Worm (Caenorhabditis elegans): ENCODE measurements around the gene F21D5.6.

The F21D5.6 gene

DNA sequence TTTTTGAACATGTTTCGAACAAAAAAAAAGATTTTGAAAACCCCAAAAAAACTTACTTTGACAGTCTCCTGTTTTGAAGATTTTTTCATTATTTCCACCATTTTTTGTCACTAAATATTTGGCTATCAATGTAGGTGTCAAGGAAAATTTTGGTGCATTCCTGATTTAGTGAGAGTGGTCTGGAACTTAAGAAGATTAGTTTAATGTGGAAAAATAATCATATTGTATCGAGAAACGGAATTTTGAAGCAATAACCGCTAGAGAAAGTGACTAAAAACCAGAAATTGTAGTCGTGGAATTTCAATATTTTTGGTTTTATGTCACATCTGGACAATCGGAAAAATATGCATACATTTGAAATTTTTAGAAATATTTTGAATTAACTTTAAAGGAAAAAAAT is 20.7 kb upstream of the F21D5.6 start, which contains the start of the genes F20C5.11 and klp-11:
TSS of gene F20C5.11 (minus strand) at position 101 of the 400 bp plus-strand sequence.
TSS of gene klp-11 (minus strand) at position 171 of the 400 bp plus-strand sequence.
- TF ChIP-seq irx-1 (tag; optimal IDR thresholded peaks at IDR 0.05), result no peak

DNA sequence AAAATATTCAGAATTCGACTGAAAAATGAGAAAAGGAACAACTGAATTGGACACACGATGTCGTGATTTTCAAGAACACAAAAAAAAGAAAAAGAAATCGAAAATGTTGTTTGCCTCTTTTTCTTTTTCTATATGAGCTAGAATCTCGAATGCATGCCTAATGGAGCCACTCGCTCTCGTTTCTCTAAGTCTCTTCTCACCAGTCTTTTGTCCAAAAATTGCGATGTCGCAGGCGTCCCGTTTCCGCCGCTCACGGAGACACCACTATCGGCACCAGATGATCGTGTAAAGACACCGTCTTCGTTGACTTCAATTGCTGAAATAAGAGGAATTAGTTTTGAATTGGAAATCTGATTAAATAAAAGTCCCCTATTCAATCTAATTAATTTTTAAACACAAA is 17.4 kb upstream of the F21D5.6 start:
- TF ChIP-seq nhr-71 (tag; optimal IDR thresholded peaks at IDR 0.05), result peak; percentile 56
- TF ChIP-seq mep-1 (tag; optimal IDR thresholded peaks at IDR 0.05), result peak; percentile 5
- TF ChIP-seq unc-86 (tag; optimal IDR thresholded peaks at IDR 0.05), result peak; percentile 47
- no peak for TF ChIP-seq C16A3.4 (tag; optimal IDR thresholded peaks at IDR 0.05)
- TF ChIP-seq elt-3 (tag; optimal IDR thresholded peaks at IDR 0.05), result no peak
- no peak for TF ChIP-seq sptf-1 (tag; optimal IDR thresholded peaks at IDR 0.05)
- TF ChIP-seq isw-1 (GFP tag; IDR thresholded peaks at IDR 0.05), result peak; percentile 31; the same call in 1 of the 2 replicates
- no peak for TF ChIP-seq elt-2 (tag; optimal IDR thresholded peaks at IDR 0.05)
- no peak for TF ChIP-seq ceh-88 (GFP tag; IDR thresholded peaks at IDR 0.05)
- no peak for TF ChIP-seq unc-130 (tag; optimal IDR thresholded peaks at IDR 0.05)
- no peak for TF ChIP-seq ceh-90 (tag; optimal IDR thresholded peaks at IDR 0.05)
- no peak for TF ChIP-seq unc-62 (GFP tag; optimal IDR thresholded peaks at IDR 0.05)
- no peak for TF ChIP-seq zip-4 (GFP tag; optimal IDR thresholded peaks at IDR 0.05)
- no peak for TF ChIP-seq pag-3 (tag; optimal IDR thresholded peaks at IDR 0.05; ENCODE audit: borderline replicate concordance, insufficient read depth)
- TF ChIP-seq ztf-11 (tag; optimal IDR thresholded peaks at IDR 0.05), result no peak
- no peak for TF ChIP-seq lir-3 (tag; optimal IDR thresholded peaks at IDR 0.05; ENCODE audit: poor library complexity)
- TF ChIP-seq tlp-1 (tag; optimal IDR thresholded peaks at IDR 0.05), result no peak
- no peak for TF ChIP-seq Y116A8C.19 (tag; optimal IDR thresholded peaks at IDR 0.05; ENCODE audit: borderline replicate concordance)
- peak in 1 of 2 experiments; percentile 43 for TF ChIP-seq lin-35 (GFP tag; optimal IDR thresholded peaks at IDR 0.05)
- TF ChIP-seq lin-13 (GFP tag; optimal IDR thresholded peaks at IDR 0.05), result no peak
- TF ChIP-seq sox-4 (tag; optimal IDR thresholded peaks at IDR 0.05), result no peak
- TF ChIP-seq snpc-4 (tag; optimal IDR thresholded peaks at IDR 0.05), result no peak
- TF ChIP-seq hlh-4 (tag; optimal IDR thresholded peaks at IDR 0.05), result no peak
- TF ChIP-seq grh-1 (GFP tag; IDR thresholded peaks at IDR 0.05), result no peak
- TF ChIP-seq fkh-4 (tag; optimal IDR thresholded peaks at IDR 0.05; ENCODE audit: borderline replicate concordance), result no peak
- no peak for TF ChIP-seq F16B12.6 (tag; optimal IDR thresholded peaks at IDR 0.05)
- no peak for TF ChIP-seq ets-5 (GFP tag; IDR thresholded peaks at IDR 0.05)
- no peak for TF ChIP-seq pax-3 (tag; optimal IDR thresholded peaks at IDR 0.05)
- TF ChIP-seq unc-30 (tag; optimal IDR thresholded peaks at IDR 0.05), result no peak
- TF ChIP-seq mdl-1 (tag; optimal IDR thresholded peaks at IDR 0.05), result no peak
- TF ChIP-seq tbx-2 (tag; optimal IDR thresholded peaks at IDR 0.05), result no peak
- TF ChIP-seq hlh-17 (GFP tag; optimal IDR thresholded peaks at IDR 0.05; ENCODE audit: borderline replicate concordance), result no peak
- no peak for TF ChIP-seq blmp-1 (tag; optimal IDR thresholded peaks at IDR 0.05)
- TF ChIP-seq skn-1 (tag; optimal IDR thresholded peaks at IDR 0.05), result peak; percentile 17
- peak; percentile 4 for TF ChIP-seq xbp-1 (tag; optimal IDR thresholded peaks at IDR 0.05)
- no peak for TF ChIP-seq egl-13 (tag; optimal IDR thresholded peaks at IDR 0.05)
- no peak for TF ChIP-seq ama-1 (optimal IDR thresholded peaks at IDR 0.05)
- TF ChIP-seq nhr-19 (GFP tag; conservative IDR thresholded peaks at IDR 0.05), result no peak
- TF ChIP-seq dpl-1 (GFP tag; optimal IDR thresholded peaks at IDR 0.05), result peak in 1 of 3 experiments; percentile 28
- TF ChIP-seq snu-23 (GFP tag; optimal IDR thresholded peaks at IDR 0.05), result peak; percentile 21
- TF ChIP-seq lin-14 (GFP tag; optimal IDR thresholded peaks at IDR 0.05), result peak; percentile 84
- TF ChIP-seq mab-9 (GFP tag; IDR thresholded peaks at IDR 0.05), result no peak
- TF ChIP-seq alr-1 (tag; optimal IDR thresholded peaks at IDR 0.05; ENCODE audit: borderline replicate concordance), result no peak
- TF ChIP-seq swsn-7 (tag; optimal IDR thresholded peaks at IDR 0.05), result peak; percentile 42
- TF ChIP-seq lsy-2 (tag; optimal IDR thresholded peaks at IDR 0.05), result peak; percentile 4 to 50
- peak; percentile 40 for TF ChIP-seq fkh-10 (GFP tag; optimal IDR thresholded peaks at IDR 0.05)
- TF ChIP-seq jun-1 (tag; optimal IDR thresholded peaks at IDR 0.05), result no peak
- TF ChIP-seq lin-39 (tag; optimal IDR thresholded peaks at IDR 0.05), result no peak
- no peak for TF ChIP-seq unc-98 (GFP tag; IDR thresholded peaks at IDR 0.05)
- TF ChIP-seq nhr-12 (tag; optimal IDR thresholded peaks at IDR 0.05), result no peak
